Fruit fly (Drosophila melanogaster) whole organism, embryonic: ENCODE results near the gene toe.

Experiments used
- Bgb ChIP-seq: fragments of 200-800 bp; sonication (Bioruptor generic); IDR thresholded peaks from 2 replicates; pipeline ENCODE4 v1.3.6; 2022; ENCODE audit warnings: missing biosample characterization, missing genetic modification characterization; ENCODE audit not compliant: partially characterized antibody
- Blimp-1 ChIP-seq: fragments of 200-800 bp; sonication (Bioruptor generic); optimal IDR thresholded peaks from 3 replicates; lab custom pipeline; 2018; ENCODE audit warnings: missing biosample characterization, missing genetic modification characterization, mild to moderate bottlenecking, moderate library complexity, missing genetic modification reagents
- CG10267 ChIP-seq: fragments of 200-800 bp; sonication (Bioruptor generic); optimal IDR thresholded peaks from 2 replicates; lab custom pipeline; 2018; ENCODE audit warnings: missing biosample characterization, mild to moderate bottlenecking, missing genetic modification characterization, moderate library complexity
- CG10366 ChIP-seq: fragments of 200-800 bp; sonication (Bioruptor generic); IDR thresholded peaks from 2 replicates; pipeline ENCODE4 v1.3.6; 2022; ENCODE audit warnings: missing biosample characterization, missing genetic modification characterization
- CG10565 ChIP-seq: fragments of 200-800 bp; sonication (Bioruptor generic); optimal IDR thresholded peaks from 3 replicates; lab custom pipeline; 2016; ENCODE audit warnings: missing biosample characterization, mild to moderate bottlenecking, missing genetic modification characterization
- CG11247 ChIP-seq: fragments of 200-800 bp; sonication (Bioruptor generic); IDR thresholded peaks from 2 replicates; pipeline ENCODE4 v1.3.6; 2022; ENCODE audit warnings: missing biosample characterization, missing genetic modification characterization
- CG11504 ChIP-seq: fragments of 200-800 bp; sonication (Bioruptor generic); optimal IDR thresholded peaks from 3 replicates; lab custom pipeline; 2019; ENCODE audit warnings: missing biosample characterization, mild to moderate bottlenecking, missing genetic modification characterization, moderate library complexity
- CG12155 ChIP-seq: fragments of 200-800 bp; sonication (Bioruptor generic); optimal IDR thresholded peaks from 3 replicates; lab custom pipeline; 2016; ENCODE audit warnings: missing biosample characterization, missing genetic modification characterization
- CG12659 ChIP-seq: fragments of 200-800 bp; sonication (Bioruptor generic); optimal IDR thresholded peaks from 3 replicates; lab custom pipeline; 2017; ENCODE audit warnings: mild to moderate bottlenecking, missing biosample characterization, missing genetic modification reagents, missing genetic modification characterization
- CG13123 ChIP-seq: fragments of 200-800 bp; sonication (Bioruptor generic); optimal IDR thresholded peaks from 2 replicates; lab custom pipeline; 2016; ENCODE audit warnings: missing biosample characterization, missing genetic modification characterization
- CG13287 ChIP-seq: fragments of 200-800 bp; sonication (Bioruptor generic); IDR thresholded peaks from 2 replicates; pipeline ENCODE4 v1.3.6; 2022; ENCODE audit warnings: missing biosample characterization, missing genetic modification characterization; ENCODE audit not compliant: partially characterized antibody
- CG16815 ChIP-seq: fragments of 200-800 bp; sonication (Bioruptor generic); optimal IDR thresholded peaks from 3 replicates; lab custom pipeline; 2017; ENCODE audit warnings: missing biosample characterization, mild to moderate bottlenecking, missing genetic modification characterization
- CG17361 ChIP-seq: fragments of 200-800 bp; sonication (Bioruptor generic); IDR thresholded peaks from 3 replicates; pipeline ENCODE4 v1.3.6; 2022; ENCODE audit warnings: missing biosample characterization, missing genetic modification characterization
- CG17829 ChIP-seq: fragments of 200-800 bp; optimal IDR thresholded peaks from 2 replicates; lab custom pipeline; 2019; ENCODE audit warnings: missing biosample characterization, mild to moderate bottlenecking, missing genetic modification characterization, moderate library complexity
- CG3065 ChIP-seq: fragments of 200-800 bp; sonication (Bioruptor generic); optimal IDR thresholded peaks from 2 replicates; lab custom pipeline; 2016; ENCODE audit warnings: missing biosample characterization, missing genetic modification characterization
- CG3163 ChIP-seq: fragments of 200-800 bp; sonication (Bioruptor generic); optimal IDR thresholded peaks from 3 replicates; lab custom pipeline; 2016; ENCODE audit warnings: missing biosample characterization, missing genetic modification characterization
- CG4617 ChIP-seq: fragments of 200-800 bp; sonication (Bioruptor generic); optimal IDR thresholded peaks from 3 replicates; lab custom pipeline; 2016; ENCODE audit warnings: missing biosample characterization, missing genetic modification characterization, borderline replicate concordance
- CG7357 ChIP-seq: fragments of 200-800 bp; sonication (Bioruptor generic); IDR thresholded peaks from 3 replicates; pipeline ENCODE4 v1.3.6; 2022; ENCODE audit warnings: missing biosample characterization, missing genetic modification characterization
- CG8924 ChIP-seq: fragments of 200-800 bp; optimal IDR thresholded peaks from 3 replicates; lab custom pipeline; 2019; ENCODE audit warnings: missing biosample characterization, mild to moderate bottlenecking, missing genetic modification characterization, moderate library complexity
- CG9797 ChIP-seq: fragments of 200-800 bp; sonication (Bioruptor generic); optimal IDR thresholded peaks from 3 replicates; lab custom pipeline; 2018; ENCODE audit warnings: missing biosample characterization, mild to moderate bottlenecking, missing genetic modification characterization
- CoRest ChIP-seq: fragments of 200-800 bp; sonication (Bioruptor generic); optimal IDR thresholded peaks from 3 replicates; lab custom pipeline; 2018; ENCODE audit warnings: missing biosample characterization, mild to moderate bottlenecking, missing genetic modification characterization, moderate library complexity
- Dek ChIP-seq: fragments of 200-800 bp; sonication (Bioruptor generic); optimal IDR thresholded peaks from 3 replicates; lab custom pipeline; 2019; ENCODE audit warnings: missing biosample characterization, mild to moderate bottlenecking, missing genetic modification characterization, moderate library complexity
- Dp ChIP-seq: fragments of 200-800 bp; sonication (Bioruptor generic); optimal IDR thresholded peaks from 2 replicates; lab custom pipeline; 2018; ENCODE audit warnings: missing biosample characterization, mild to moderate bottlenecking, missing genetic modification characterization, moderate library complexity
- E2f2 ChIP-seq: fragments of 200-800 bp; sonication (Bioruptor generic); IDR thresholded peaks from 2 replicates; pipeline ENCODE4 v1.3.6; 2022; ENCODE audit warnings: missing biosample characterization, missing genetic modification characterization
- Elba2 ChIP-seq: fragments of 200-800 bp; sonication (Bioruptor generic); optimal IDR thresholded peaks from 3 replicates; lab custom pipeline; 2016; ENCODE audit warnings: missing biosample characterization, missing genetic modification characterization
- Gsc ChIP-seq: fragments of 200-800 bp; sonication (Bioruptor generic); IDR thresholded peaks from 2 replicates; pipeline ENCODE4 v1.3.6; 2022; ENCODE audit warnings: missing biosample characterization, missing genetic modification characterization
- HmgD ChIP-seq: fragments of 200-800 bp; sonication (Bioruptor generic); optimal IDR thresholded peaks from 3 replicates; lab custom pipeline; 2016; ENCODE audit warnings: missing biosample characterization, missing genetic modification characterization
- Hr78 ChIP-seq, 2 experiments: fragments of 200-800 bp in 1 of 2; fragments of >200 bp in 1 of 2; sonication (Bioruptor generic) in 1 of 2; optimal IDR thresholded peaks; 2 replicates each; lab custom pipeline; 2017 to 2019; ENCODE audit warnings: missing biosample characterization in 2 of 2, missing genetic modification characterization in 2 of 2, mild to moderate bottlenecking in 1 of 2, moderate library complexity in 1 of 2
- Lhr ChIP-seq: fragments of 200-800 bp; sonication (Bioruptor generic); optimal IDR thresholded peaks from 3 replicates; lab custom pipeline; 2017; ENCODE audit warnings: mild to moderate bottlenecking, missing biosample characterization, missing genetic modification reagents, missing genetic modification characterization
- Med ChIP-seq: fragments of 200-800 bp; sonication (Bioruptor generic); peaks from one replicate; lab custom pipeline; 2016; ENCODE audit warnings: missing biosample characterization, missing genetic modification characterization, mild to moderate bottlenecking, inconsistent platforms, moderate library complexity
- Nf-YC ChIP-seq: fragments of 200-800 bp; optimal IDR thresholded peaks from 3 replicates; lab custom pipeline; 2019; ENCODE audit warnings: missing biosample characterization, mild to moderate bottlenecking, missing genetic modification characterization, moderate library complexity
- Oli ChIP-seq: fragments of 200-800 bp; sonication (Bioruptor generic); optimal IDR thresholded peaks from 2 replicates; lab custom pipeline; 2018; ENCODE audit warnings: missing biosample characterization, mild to moderate bottlenecking, missing genetic modification characterization, moderate library complexity
- Opbp ChIP-seq: fragments of 200-800 bp; sonication (Bioruptor generic); IDR thresholded peaks from 3 replicates; pipeline ENCODE4 v1.3.6; 2022; ENCODE audit warnings: missing biosample characterization, missing genetic modification characterization; ENCODE audit not compliant: partially characterized antibody
- Sin3A ChIP-seq: fragments of >200 bp; optimal IDR thresholded peaks from 2 replicates; lab custom pipeline; 2018
- Sry-δ ChIP-seq: fragments of 200-800 bp; sonication (Bioruptor generic); optimal IDR thresholded peaks from 2 replicates; lab custom pipeline; 2016; ENCODE audit warnings: missing biosample characterization, missing genetic modification characterization
- Stat92E ChIP-seq, 3 experiments: fragments of >200 bp in 2 of 3; fragments of 200-800 bp in 1 of 3; sonication (Bioruptor generic) in 1 of 3; optimal IDR thresholded peaks; 2 replicates each; lab custom pipeline; 2017 to 2019; ENCODE audit warnings: missing biosample characterization in 3 of 3, missing genetic modification characterization in 3 of 3, mild to moderate bottlenecking in 1 of 3, moderate library complexity in 1 of 3
- amos ChIP-seq: fragments of 200-800 bp; sonication (Bioruptor generic); IDR thresholded peaks from 2 replicates; pipeline ENCODE4 v1.3.6; 2022; ENCODE audit warnings: missing biosample characterization, missing genetic modification characterization; ENCODE audit not compliant: partially characterized antibody
- dmrt99B ChIP-seq: fragments of 200-800 bp; sonication (Bioruptor generic); optimal IDR thresholded peaks from 2 replicates; lab custom pipeline; 2018; ENCODE audit warnings: missing biosample characterization, mild to moderate bottlenecking, missing genetic modification characterization, moderate library complexity
- ham ChIP-seq: fragments of 200-800 bp; sonication (Bioruptor generic); IDR thresholded peaks from 2 replicates; pipeline ENCODE4 v1.3.6; 2022; ENCODE audit warnings: missing biosample characterization, missing genetic modification characterization
- ken ChIP-seq: fragments of 200-800 bp; sonication (Bioruptor generic); IDR thresholded peaks from 3 replicates; pipeline ENCODE4 v1.3.6; 2022; ENCODE audit warnings: missing biosample characterization, missing genetic modification characterization
- maf-S ChIP-seq: fragments of 200-800 bp; sonication (Bioruptor generic); optimal IDR thresholded peaks from 2 replicates; lab custom pipeline; 2016; ENCODE audit warnings: missing biosample characterization, missing genetic modification characterization
- sd ChIP-seq: fragments of 200-800 bp; sonication (Bioruptor generic); optimal IDR thresholded peaks from 3 replicates; lab custom pipeline; 2018; ENCODE audit warnings: missing biosample characterization, mild to moderate bottlenecking, missing genetic modification characterization, moderate library complexity
- sens ChIP-seq: fragments of 200-800 bp; sonication (Bioruptor generic); peaks from one replicate; lab custom pipeline; 2016; ENCODE audit warnings: missing biosample characterization, missing genetic modification characterization
- sug ChIP-seq: fragments of 200-800 bp; optimal IDR thresholded peaks from 2 replicates; lab custom pipeline; 2019; ENCODE audit warnings: missing biosample characterization, mild to moderate bottlenecking, missing genetic modification characterization, moderate library complexity
- tll ChIP-seq, 2 experiments: fragments of 200-800 bp in 1 of 2; fragments of >200 bp in 1 of 2; sonication (Bioruptor generic) in 1 of 2; optimal IDR thresholded peaks; 2 replicates each; lab custom pipeline; 2017 to 2019; ENCODE audit warnings: missing biosample characterization in 2 of 2, missing genetic modification characterization in 2 of 2, mild to moderate bottlenecking in 1 of 2, moderate library complexity in 1 of 2
- vnd ChIP-seq: fragments of 200-800 bp; sonication (Bioruptor generic); IDR thresholded peaks from 3 replicates; pipeline ENCODE4 v1.3.6; 2022; ENCODE audit warnings: missing biosample characterization, missing genetic modification characterization; ENCODE audit not compliant: partially characterized antibody
- vvl ChIP-seq: fragments of 200-800 bp; sonication (Bioruptor generic); IDR thresholded peaks from 2 replicates; pipeline ENCODE4 v1.3.6; 2022; ENCODE audit warnings: missing biosample characterization, missing genetic modification characterization

Gene toe

dm6 chr3L:12417341-12417740, 15.1 kb downstream of the toe start, which contains the start of gene ArfGAP1 (continued):
- TF ChIP-seq dmrt99B (tag; lab: Kevin White, UChicago): no peak
- TF ChIP-seq Opbp (GFP tag; lab: Robert Waterston, UW): peak; percentile 98
- peak; percentile 98 for TF ChIP-seq amos (GFP tag; lab: Robert Waterston, UW)
- peak; percentile 56 for TF ChIP-seq Dp
- no peak for TF ChIP-seq CG3163 (GFP tag; lab: Kevin White, UChicago)
- TF ChIP-seq sug: no peak
- no peak for TF ChIP-seq CG8924
- peak; percentile 92 for TF ChIP-seq vnd (GFP tag; lab: Robert Waterston, UW)
- TF ChIP-seq CG4617 (GFP tag; lab: Kevin White, UChicago): peak; percentile 59
- no peak for TF ChIP-seq CG17361 (GFP tag; lab: Robert Waterston, UW)
- TF ChIP-seq Gsc (GFP tag; lab: Robert Waterston, UW): no peak
- TF ChIP-seq CG11247 (GFP tag; lab: Robert Waterston, UW): peak; percentile 33; the same call in 1 of the 2 replicates
- no peak for TF ChIP-seq CoRest
- no peak for TF ChIP-seq CG11504 (tag; lab: Kevin White, UChicago)
- no peak for TF ChIP-seq CG7357 (GFP tag; lab: Robert Waterston, UW)
- TF ChIP-seq Stat92E (GFP tag; optimal IDR thresholded peaks at IDR 0.05; lab: Kevin White, UChicago): peak in 1 of 3 experiments; percentile 38

dm6 chr3L:12414189-12414964, 18.1 kb downstream of the toe start, which contains the start of gene SCaMC:
TSS of gene SCaMC (minus strand) at chr3L:12414842.
- TF ChIP-seq maf-S (GFP tag; lab: Kevin White, UChicago) (peak; percentile 11), CG16815 (no peak), Hr78 (GFP tag; optimal IDR thresholded peaks at IDR 0.05; lab: Kevin White, UChicago) (no peak), Dek (tag; lab: Kevin White, UChicago) (peak; percentile 38), Lhr (GFP tag; lab: Kevin White, UChicago) (peak; percentile 91), Nf-YC (tag; lab: Kevin White, UChicago) (peak; percentile 33), sd (peak; percentile 87), CG12659 (GFP tag; lab: Kevin White, UChicago) (peak; percentile 82), Bgb (GFP tag; lab: Robert Waterston, UW) (peak; percentile 43; the same call in 1 of the 2 replicates), Med (GFP tag; lab: Kevin White, UChicago) (peak; percentile 88), Oli (tag; lab: Kevin White, UChicago) (no peak), CG13123 (GFP tag; lab: Kevin White, UChicago) (peak; percentile 15), sens (peak; percentile 59), Elba2 (GFP tag; lab: Kevin White, UChicago) (peak; percentile 64), ham (GFP tag; lab: Robert Waterston, UW) (no peak), ken (GFP tag; lab: Robert Waterston, UW) (no peak), CG13287 (GFP tag; lab: Robert Waterston, UW) (peak; percentile 52), CG3065 (no peak), tll (GFP tag; optimal IDR thresholded peaks at IDR 0.05; lab: Kevin White, UChicago) (peak in 1 of 2 experiments; percentile 16), CG10565 (GFP tag; lab: Kevin White, UChicago) (no peak), vvl (GFP tag; lab: Robert Waterston, UW) (peak; percentile 25; the same call in 1 of the 2 replicates), E2f2 (peak; percentile 91), CG17829 (tag; lab: Kevin White, UChicago) (peak; percentile 63), HmgD (peak; percentile 20), CG9797 (GFP tag; lab: Kevin White, UChicago) (peak; percentile 97), Sin3A (lab: Kevin White, UChicago) (peak; percentile 20), CG10267 (tag; lab: Kevin White, UChicago) (peak; percentile 61), Blimp-1 (no peak), CG12155 (GFP tag; lab: Kevin White, UChicago) (peak; percentile 15), CG10366 (GFP tag; lab: Robert Waterston, UW) (no peak), Sry-δ (GFP tag; lab: Kevin White, UChicago) (peak; percentile 35)
